Worm (Caenorhabditis elegans) whole organism, mixed stage, embryonic: ENCODE measurements around the gene rpl-18.

Experiments used
- blmp-1 ChIP-seq: fragments of 150-350 bp; optimal IDR thresholded peaks from 2 replicates; lab custom pipeline; 2014; ENCODE audit warnings: missing biosample characterization, missing genetic modification characterization
- ces-1 ChIP-seq: fragments of 150-350 bp; optimal IDR thresholded peaks from 2 replicates; lab custom pipeline; 2014; ENCODE audit warnings: missing biosample characterization, missing genetic modification reagents, missing genetic modification characterization
- ham-2 ChIP-seq: fragments of 200-800 bp; sonication (Bioruptor generic); optimal IDR thresholded peaks from 2 replicates; lab custom pipeline; 2018; ENCODE audit warnings: mild to moderate bottlenecking, missing genetic modification characterization, missing compliant biosample characterization
- lin-32 ChIP-seq: fragments of 200-800 bp; sonication (Bioruptor generic); optimal IDR thresholded peaks from 2 replicates; lab custom pipeline; 2018; ENCODE audit warnings: mild to moderate bottlenecking, missing genetic modification characterization, missing compliant biosample characterization
- mls-2 ChIP-seq: sonication (generic microtip); optimal IDR thresholded peaks from 2 replicates; lab custom pipeline; 2016; ENCODE audit warnings: mild to moderate bottlenecking, missing genetic modification characterization, moderate library complexity, missing compliant biosample characterization
- nhr-12 ChIP-seq: fragments of 150-350 bp; optimal IDR thresholded peaks from 2 replicates; lab custom pipeline; 2014; ENCODE audit warnings: missing biosample characterization, missing genetic modification characterization
- pha-4 ChIP-seq: fragments of 150-350 bp; optimal IDR thresholded peaks from 2 replicates; lab custom pipeline; 2018; ENCODE audit warnings: missing biosample characterization, missing genetic modification reagents, missing genetic modification characterization
- snpc-4 ChIP-seq: fragments of 150-350 bp; optimal IDR thresholded peaks from 2 replicates; lab custom pipeline; 2014; ENCODE audit warnings: missing biosample characterization, missing genetic modification characterization
- sptf-1 ChIP-seq: sonication (generic microtip); optimal IDR thresholded peaks from 2 replicates; lab custom pipeline; 2017; ENCODE audit warnings: mild to moderate bottlenecking, missing genetic modification characterization, moderate library complexity, missing compliant biosample characterization
- unc-62 ChIP-seq: fragments of 150-350 bp; optimal IDR thresholded peaks from 2 replicates; lab custom pipeline; 2014; ENCODE audit warnings: missing biosample characterization, missing genetic modification reagents, missing genetic modification characterization

ce11 chrIV:13764708-13765107 lies 13.0 kb upstream of the rpl-18 start:
- TF ChIP-seq blmp-1 (tag; lab: Kevin White, UChicago): no peak
- TF ChIP-seq snpc-4 (tag; lab: Kevin White, UChicago): no peak
- TF ChIP-seq nhr-12 (tag; lab: Kevin White, UChicago): no peak
- no peak for TF ChIP-seq unc-62 (GFP tag; lab: Kevin White, UChicago)
- no peak for TF ChIP-seq lin-32 (GFP tag; lab: Kevin White, UChicago)
- no peak for TF ChIP-seq mls-2 (tag; lab: Kevin White, UChicago)
- TF ChIP-seq pha-4 (tag; lab: Kevin White, UChicago): no peak
- TF ChIP-seq ham-2 (GFP tag; lab: Kevin White, UChicago): no peak
- no peak for TF ChIP-seq ces-1 (GFP tag; lab: Kevin White, UChicago)
- no peak for TF ChIP-seq sptf-1
